Fruit fly (Drosophila melanogaster): ENCODE measurements around the gene Oatp74D.

dm6 chr3L:17465804-17466203, 21.1 kb upstream of the Oatp74D start, which contains the start of gene QIL1:
- TF ChIP-seq CG3919 (GFP tag; optimal IDR thresholded peaks at IDR 0.05) (no peak), net (GFP tag; optimal IDR thresholded peaks at IDR 0.05) (no peak), svp (GFP tag) (no peak), CG11294 (GFP tag; IDR thresholded peaks at IDR 0.05) (no peak), CG8632 (GFP tag; optimal IDR thresholded peaks at IDR 0.05) (no peak), CG6854 (GFP tag; optimal IDR thresholded peaks at IDR 0.05) (no peak), Blimp-1 (GFP tag; optimal IDR thresholded peaks at IDR 0.05) (no peak), Gug (GFP tag; IDR thresholded peaks at IDR 0.05) (no peak), dsx (GFP tag; optimal IDR thresholded peaks at IDR 0.05; ENCODE audit: poor library complexity, severe bottlenecking) (no peak), Eip93F (GFP tag; optimal IDR thresholded peaks at IDR 0.05) (no peak), fkh (GFP tag; optimal IDR thresholded peaks at IDR 0.05) (no peak), CG10669 (GFP tag; optimal IDR thresholded peaks at IDR 0.05) (no peak), Sox15 (GFP tag; optimal IDR thresholded peaks at IDR 0.05) (no peak)

Measured in whole organism, prepupa.